Fruit fly (Drosophila melanogaster): ENCODE data around the gene Cph.

Gene Cph

DNA sequence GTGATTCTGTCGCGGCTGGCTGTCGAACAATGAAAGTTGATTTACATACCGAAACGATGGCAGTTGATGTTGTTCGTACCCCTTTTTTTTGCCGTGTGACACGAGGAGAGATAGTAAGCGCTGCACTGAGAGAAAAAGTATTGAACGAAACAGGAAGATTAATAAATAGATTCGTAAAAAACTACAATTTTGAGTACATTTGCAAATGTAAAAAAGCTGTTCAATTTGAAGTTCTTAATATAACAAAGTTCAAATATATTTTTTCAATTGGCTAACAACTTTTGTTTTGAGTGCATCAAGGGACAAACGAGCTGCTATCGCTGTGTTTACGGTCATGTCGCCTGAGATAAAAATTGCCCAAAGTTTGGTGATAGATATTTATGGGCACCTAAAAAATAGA, 15.5 kb upstream of the Cph start:
- TF ChIP-seq cyc (GFP tag; optimal IDR thresholded peaks at IDR 0.05) (no peak), Eip78C (GFP tag) (peak; percentile 35)

- no peak for TF ChIP-seq dac (GFP tag; optimal IDR thresholded peaks at IDR 0.05)
- peak; percentile 43 for TF ChIP-seq svp (GFP tag)
These were observed 13.0 kb upstream of the Cph start for dm6 chrX:7124474-7124873.

- TF ChIP-seq OdsH (GFP tag; optimal IDR thresholded peaks at IDR 0.05), result no peak
- TF ChIP-seq CG7368 (GFP tag; optimal IDR thresholded peaks at IDR 0.05), result no peak
- TF ChIP-seq Ets96B (tag; optimal IDR thresholded peaks at IDR 0.05), result no peak
- TF ChIP-seq CG11294 (GFP tag; IDR thresholded peaks at IDR 0.05), result no peak
These were observed 2.4 kb downstream of the Cph start for dm6 chrX:7139952-7140351.

dm6 chrX:7141753-7142152, 4.2 kb downstream of the Cph start:
- TF ChIP-seq Blimp-1 (GFP tag; optimal IDR thresholded peaks at IDR 0.05), result no peak
- TF ChIP-seq fd59A (GFP tag; optimal IDR thresholded peaks at IDR 0.05), result no peak
- TF ChIP-seq Gug (GFP tag; IDR thresholded peaks at IDR 0.05), result no peak
- no peak for TF ChIP-seq esn (GFP tag; optimal IDR thresholded peaks at IDR 0.05)
- TF ChIP-seq CG32006 (GFP tag; optimal IDR thresholded peaks at IDR 0.05), result no peak
- no peak for TF ChIP-seq achi (GFP tag; optimal IDR thresholded peaks at IDR 0.05)
- no peak for TF ChIP-seq Sox15 (GFP tag; optimal IDR thresholded peaks at IDR 0.05)
- TF ChIP-seq CG1621 (tag; optimal IDR thresholded peaks at IDR 0.05), result no peak
- TF ChIP-seq CG10631 (GFP tag; optimal IDR thresholded peaks at IDR 0.05), result no peak
- TF ChIP-seq CG15336 (GFP tag; IDR thresholded peaks at IDR 0.05), result no peak
- TF ChIP-seq CG16779 (tag; optimal IDR thresholded peaks at IDR 0.05), result no peak
- no peak for TF ChIP-seq net (GFP tag; optimal IDR thresholded peaks at IDR 0.05)
- no peak for TF ChIP-seq OdsH (GFP tag; optimal IDR thresholded peaks at IDR 0.05)
- TF ChIP-seq dsx (GFP tag; optimal IDR thresholded peaks at IDR 0.05; ENCODE audit: poor library complexity, severe bottlenecking), result no peak
- TF ChIP-seq Hr38 (GFP tag; optimal IDR thresholded peaks at IDR 0.05), result no peak
- no peak for TF ChIP-seq CG6163 (GFP tag; IDR thresholded peaks at IDR 0.05)

dm6 chrX:7151290-7152038, 13.9 kb downstream of the Cph start:
- TF ChIP-seq CG1621 (tag; optimal IDR thresholded peaks at IDR 0.05), result no peak
- TF ChIP-seq CG11294 (GFP tag; IDR thresholded peaks at IDR 0.05), result no peak
- TF ChIP-seq Eip75B (GFP tag; optimal IDR thresholded peaks at IDR 0.05), result no peak
- no peak for TF ChIP-seq Lpt (GFP tag; optimal IDR thresholded peaks at IDR 0.05)
- no peak for TF ChIP-seq CG6854 (GFP tag; optimal IDR thresholded peaks at IDR 0.05)
- no peak for TF ChIP-seq acj6 (GFP tag; optimal IDR thresholded peaks at IDR 0.05)
- no peak for TF ChIP-seq Ets21C (GFP tag; optimal IDR thresholded peaks at IDR 0.05)
- TF ChIP-seq lz (GFP tag; optimal IDR thresholded peaks at IDR 0.05), result no peak
- TF ChIP-seq Ets96B (tag; optimal IDR thresholded peaks at IDR 0.05), result no peak
- TF ChIP-seq CG8119 (GFP tag; IDR thresholded peaks at IDR 0.05), result no peak
- no peak for TF ChIP-seq CG34406 (GFP tag; optimal IDR thresholded peaks at IDR 0.05)

DNA sequence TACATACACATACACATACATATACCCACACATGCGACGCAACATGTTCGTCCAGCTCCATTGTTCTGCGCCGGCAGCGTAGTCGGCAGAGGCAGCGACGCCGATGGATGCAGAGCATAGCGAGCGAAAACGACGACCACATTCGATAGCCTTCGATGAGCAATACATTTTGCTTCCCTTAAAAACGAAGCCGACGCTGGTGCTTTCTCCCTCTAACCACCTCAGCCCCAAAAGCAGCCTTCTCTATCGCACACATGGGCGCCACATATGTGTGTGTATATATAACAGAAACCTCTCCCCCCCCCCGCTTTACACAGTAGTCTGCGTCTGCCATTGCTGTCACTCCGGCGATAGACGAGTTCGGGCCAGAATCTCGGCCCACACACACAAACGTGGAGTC, 15.3 kb downstream of the Cph start:
- TF ChIP-seq salr (GFP tag; optimal IDR thresholded peaks at IDR 0.05), result no peak
- no peak for TF ChIP-seq CG34406 (GFP tag; optimal IDR thresholded peaks at IDR 0.05)
- no peak for TF ChIP-seq Eip78C (GFP tag)
- TF ChIP-seq cyc (GFP tag; optimal IDR thresholded peaks at IDR 0.05), result no peak
- TF ChIP-seq svp (GFP tag), result no peak
- no peak for TF ChIP-seq CG4318 (GFP tag; optimal IDR thresholded peaks at IDR 0.05)
